Worm (Caenorhabditis elegans) whole organism, young adult: ENCODE measurements around the gene uba-1.

Experiments used
- B0261.1 ChIP-seq: sonication (generic microtip); optimal IDR thresholded peaks from 2 replicates; lab custom pipeline; 2016; ENCODE audit warnings: mild to moderate bottlenecking, missing genetic modification characterization, moderate library complexity, missing compliant biosample characterization
- F23B12.7 ChIP-seq: sonication (generic microtip); optimal IDR thresholded peaks from 2 replicates; lab custom pipeline; 2017; ENCODE audit warnings: missing genetic modification characterization, mild to moderate bottlenecking, missing compliant biosample characterization, antibody characterized with exemption, moderate library complexity; ENCODE audit not compliant: insufficient read depth
- F55B11.4 ChIP-seq: sonication (generic microtip); optimal IDR thresholded peaks from 2 replicates; lab custom pipeline; 2016; ENCODE audit warnings: missing compliant biosample characterization, missing genetic modification characterization, borderline replicate concordance; ENCODE audit not compliant: insufficient read depth
- K12H6.12 ChIP-seq: fragments of 200-800 bp; sonication (Bioruptor generic); optimal IDR thresholded peaks from 2 replicates; lab custom pipeline; 2018; ENCODE audit warnings: mild to moderate bottlenecking, missing genetic modification characterization, missing compliant biosample characterization
- T26A5.8 ChIP-seq: sonication (generic microtip); optimal IDR thresholded peaks from 2 replicates; lab custom pipeline; 2016; ENCODE audit warnings: missing genetic modification characterization, missing compliant biosample characterization
- Y53F4B.3 ChIP-seq: fragments of 200-800 bp; sonication (Bioruptor generic); IDR thresholded peaks from 2 replicates; pipeline ENCODE4 v1.3.6; 2022; ENCODE audit warnings: missing genetic modification reagents, missing genetic modification characterization, missing compliant biosample characterization
- ama-1 ChIP-seq, 3 experiments: fragments of 150-350 bp in 1 of 3; sonication (generic microtip) in 2 of 3; optimal IDR thresholded peaks; 2 replicates each; lab custom pipeline; 2014 to 2018; ENCODE audit warnings: missing biosample characterization in 2 of 3, missing genetic modification characterization in 2 of 3, missing genetic modification reagents in 2 of 3
- atf-7 ChIP-seq: sonication (generic microtip); optimal IDR thresholded peaks from 2 replicates; lab custom pipeline; 2017; ENCODE audit warnings: mild to moderate bottlenecking, missing genetic modification characterization, missing compliant biosample characterization
- bed-1 ChIP-seq: fragments of 200-800 bp; sonication (Bioruptor generic); IDR thresholded peaks from 2 replicates; pipeline ENCODE4 v1.3.6; 2022; ENCODE audit warnings: missing genetic modification reagents, missing genetic modification characterization, missing compliant biosample characterization
- bed-2 ChIP-seq: fragments of 200-800 bp; sonication (Bioruptor generic); IDR thresholded peaks from 2 replicates; pipeline ENCODE4 v1.3.6; 2022; ENCODE audit warnings: missing genetic modification reagents, missing genetic modification characterization, missing compliant biosample characterization
- cebp-1 ChIP-seq, 2 experiments: fragments of 200-800 bp in 1 of 2; sonication (Bioruptor generic) in 1 of 2; sonication (generic microtip) in 1 of 2; IDR thresholded peaks in 1 of 2; optimal IDR thresholded peaks in 1 of 2; 2 replicates each; pipeline versions ENCODE4 v1.3.6 to Lab custom; 2017 to 2022; ENCODE audit warnings: missing compliant biosample characterization in 2 of 2, missing genetic modification characterization in 2 of 2, mild to moderate bottlenecking in 1 of 2, missing genetic modification reagents in 1 of 2, moderate library complexity in 1 of 2
- ceh-100 ChIP-seq: fragments of 200-800 bp; sonication (Bioruptor generic); IDR thresholded peaks from 2 replicates; pipeline ENCODE4 v1.3.6; 2022; ENCODE audit warnings: missing genetic modification reagents, missing genetic modification characterization, missing compliant biosample characterization
- ceh-40 ChIP-seq: fragments of 200-800 bp; sonication (Bioruptor generic); IDR thresholded peaks from 2 replicates; pipeline ENCODE4 v1.3.6; 2022; ENCODE audit warnings: missing genetic modification characterization, missing compliant biosample characterization
- ceh-79 ChIP-seq: sonication (generic microtip); optimal IDR thresholded peaks from 2 replicates; lab custom pipeline; 2017; ENCODE audit warnings: mild to moderate bottlenecking, missing genetic modification characterization, missing compliant biosample characterization
- chd-7 ChIP-seq: sonication (generic microtip); optimal IDR thresholded peaks from 2 replicates; lab custom pipeline; 2016; ENCODE audit warnings: mild to moderate bottlenecking, missing genetic modification characterization, moderate library complexity, missing compliant biosample characterization
- dpff-1 ChIP-seq: sonication (generic microtip); optimal IDR thresholded peaks from 2 replicates; lab custom pipeline; 2017; ENCODE audit warnings: mild to moderate bottlenecking, missing genetic modification characterization, missing compliant biosample characterization
- efl-1 ChIP-seq: fragments of 150-350 bp; optimal IDR thresholded peaks from 2 replicates; lab custom pipeline; 2014; ENCODE audit warnings: missing biosample characterization, missing genetic modification reagents, missing genetic modification characterization
- egrh-3 ChIP-seq: fragments of 200-800 bp; sonication (Bioruptor generic); IDR thresholded peaks from 2 replicates; pipeline ENCODE4 v1.3.6; 2022; ENCODE audit warnings: missing genetic modification reagents, missing genetic modification characterization, missing compliant biosample characterization
- fkh-3 ChIP-seq: sonication (generic microtip); optimal IDR thresholded peaks from 2 replicates; lab custom pipeline; 2016; ENCODE audit warnings: mild to moderate bottlenecking, missing genetic modification characterization, missing compliant biosample characterization
- hmg-20 ChIP-seq: fragments of 200-800 bp; sonication (Bioruptor generic); IDR thresholded peaks from 2 replicates; pipeline ENCODE4 v1.3.6; 2022; ENCODE audit warnings: missing genetic modification reagents, missing genetic modification characterization, missing compliant biosample characterization
- let-526 ChIP-seq: fragments of 200-800 bp; sonication (Bioruptor generic); IDR thresholded peaks from 2 replicates; pipeline ENCODE4 v1.3.6; 2022; ENCODE audit warnings: missing genetic modification reagents, missing genetic modification characterization, missing compliant biosample characterization
- lin-26 ChIP-seq: fragments of 200-800 bp; sonication (Bioruptor generic); IDR thresholded peaks from 2 replicates; pipeline ENCODE4 v1.3.6; 2022; ENCODE audit warnings: missing genetic modification reagents, missing genetic modification characterization, missing compliant biosample characterization
- lin-35 ChIP-seq, 3 experiments: fragments of 150-350 bp in 2 of 3; sonication (generic microtip) in 1 of 3; optimal IDR thresholded peaks; 2 replicates each; lab custom pipeline; 2014 to 2018; ENCODE audit warnings: missing biosample characterization in 3 of 3, missing genetic modification characterization in 3 of 3, missing genetic modification reagents in 3 of 3
- lin-40 ChIP-seq: sonication (generic microtip); optimal IDR thresholded peaks from 2 replicates; lab custom pipeline; 2016; ENCODE audit warnings: missing genetic modification characterization, mild to moderate bottlenecking, missing compliant biosample characterization, missing genotype, missing genetic modification reagents
- lir-1 ChIP-seq: fragments of 200-800 bp; sonication (Bioruptor generic); conservative IDR thresholded peaks from 2 replicates; pipeline ENCODE4 v1.3.6; 2022; ENCODE audit warnings: missing genetic modification reagents, missing genetic modification characterization, missing compliant biosample characterization
- lsl-1 ChIP-seq: fragments of 200-800 bp; sonication (Bioruptor generic); optimal IDR thresholded peaks from 2 replicates; lab custom pipeline; 2018; ENCODE audit warnings: mild to moderate bottlenecking, missing genetic modification characterization, moderate library complexity, missing compliant biosample characterization
- madf-3 ChIP-seq: fragments of 200-800 bp; sonication (Bioruptor generic); IDR thresholded peaks from 2 replicates; pipeline ENCODE4 v1.3.6; 2022; ENCODE audit warnings: missing genetic modification reagents, missing genetic modification characterization, missing compliant biosample characterization
- madf-8 ChIP-seq: fragments of 200-800 bp; sonication (Bioruptor generic); conservative IDR thresholded peaks from 2 replicates; pipeline ENCODE4 v1.3.6; 2022; ENCODE audit warnings: missing genetic modification reagents, missing genetic modification characterization, missing compliant biosample characterization
- nhr-179 ChIP-seq: sonication (generic microtip); optimal IDR thresholded peaks from 2 replicates; lab custom pipeline; 2016; ENCODE audit warnings: mild to moderate bottlenecking, missing genetic modification characterization, missing compliant biosample characterization
- pbrm-1 ChIP-seq: fragments of 200-800 bp; sonication (Bioruptor generic); IDR thresholded peaks from 2 replicates; pipeline ENCODE4 v1.3.6; 2022; ENCODE audit warnings: missing genetic modification reagents, missing genetic modification characterization, missing compliant biosample characterization
- rcor-1 ChIP-seq: fragments of 200-800 bp; sonication (Bioruptor generic); IDR thresholded peaks from 2 replicates; pipeline ENCODE4 v1.3.6; 2022; ENCODE audit warnings: missing genetic modification reagents, missing genetic modification characterization, missing compliant biosample characterization
- snpc-1.1 ChIP-seq: sonication (generic microtip); optimal IDR thresholded peaks from 2 replicates; lab custom pipeline; 2017; ENCODE audit warnings: missing genetic modification characterization, mild to moderate bottlenecking, missing compliant biosample characterization, antibody characterized with exemption, moderate library complexity, missing genotype, missing genetic modification reagents; ENCODE audit not compliant: insufficient read depth
- sptf-2 ChIP-seq: fragments of 200-800 bp; sonication (Bioruptor generic); optimal IDR thresholded peaks from 2 replicates; lab custom pipeline; 2018; ENCODE audit warnings: mild to moderate bottlenecking, missing genetic modification characterization, missing compliant biosample characterization
- tbp1 ChIP-seq: fragments of 200-800 bp; sonication (Bioruptor generic); optimal IDR thresholded peaks from 2 replicates; lab custom pipeline; 2018; ENCODE audit warnings: mild to moderate bottlenecking, missing genetic modification characterization, missing compliant biosample characterization
- unc-62 ChIP-seq: fragments of 150-350 bp; optimal IDR thresholded peaks from 2 replicates; lab custom pipeline; 2014; ENCODE audit warnings: missing biosample characterization, missing genetic modification reagents, missing genetic modification characterization
- ztf-25 ChIP-seq: fragments of 200-800 bp; sonication (Bioruptor generic); IDR thresholded peaks from 2 replicates; pipeline ENCODE4 v1.3.6; 2022; ENCODE audit warnings: missing genetic modification reagents, missing genetic modification characterization, missing compliant biosample characterization
- ztf-28 ChIP-seq: fragments of 200-800 bp; sonication (Bioruptor generic); IDR thresholded peaks from 2 replicates; pipeline ENCODE4 v1.3.6; 2022; ENCODE audit warnings: missing genetic modification reagents, missing genetic modification characterization, missing compliant biosample characterization
- ztf-3 ChIP-seq: fragments of 200-800 bp; sonication (Bioruptor generic); optimal IDR thresholded peaks from 2 replicates; lab custom pipeline; 2018; ENCODE audit warnings: mild to moderate bottlenecking, missing genetic modification characterization, missing compliant biosample characterization

Gene uba-1

ce11 chrIV:10022991-10023390 lies 28.2 kb upstream of the uba-1 start, which contains the start of gene F44D12.8:
F44D12.8 (plus strand) TSS chrIV:10023291.
- no peak for TF ChIP-seq lir-1 (GFP tag; lab: Robert Waterston, UW)
- TF ChIP-seq Y53F4B.3 (GFP tag; lab: Robert Waterston, UW): no peak
- no peak for TF ChIP-seq madf-3 (GFP tag; lab: Robert Waterston, UW)
- TF ChIP-seq cebp-1 (GFP tag; IDR thresholded peaks at IDR 0.05; lab: Robert Waterston, UW): no peak
- TF ChIP-seq cebp-1 (tag; optimal IDR thresholded peaks at IDR 0.05; lab: Kevin White, UChicago): no peak
- no peak for TF ChIP-seq bed-1 (GFP tag; lab: Robert Waterston, UW)
- no peak for TF ChIP-seq F55B11.4 (tag; lab: Kevin White, UChicago)
- TF ChIP-seq ztf-25 (GFP tag; lab: Robert Waterston, UW): no peak
- no peak for TF ChIP-seq tbp1 (GFP tag; lab: Kevin White, UChicago)
- no peak for TF ChIP-seq pbrm-1
- TF ChIP-seq ceh-79: no peak
- TF ChIP-seq lin-40 (tag; lab: Kevin White, UChicago): no peak
- no peak for TF ChIP-seq nhr-179 (tag; lab: Kevin White, UChicago)
- TF ChIP-seq ztf-3 (GFP tag; lab: Kevin White, UChicago): no peak
- TF ChIP-seq egrh-3: no peak
- no peak for TF ChIP-seq T26A5.8 (tag; lab: Kevin White, UChicago)
- TF ChIP-seq sptf-2 (GFP tag; lab: Kevin White, UChicago): no peak
- TF ChIP-seq madf-8 (GFP tag; lab: Robert Waterston, UW): no peak

DNA sequence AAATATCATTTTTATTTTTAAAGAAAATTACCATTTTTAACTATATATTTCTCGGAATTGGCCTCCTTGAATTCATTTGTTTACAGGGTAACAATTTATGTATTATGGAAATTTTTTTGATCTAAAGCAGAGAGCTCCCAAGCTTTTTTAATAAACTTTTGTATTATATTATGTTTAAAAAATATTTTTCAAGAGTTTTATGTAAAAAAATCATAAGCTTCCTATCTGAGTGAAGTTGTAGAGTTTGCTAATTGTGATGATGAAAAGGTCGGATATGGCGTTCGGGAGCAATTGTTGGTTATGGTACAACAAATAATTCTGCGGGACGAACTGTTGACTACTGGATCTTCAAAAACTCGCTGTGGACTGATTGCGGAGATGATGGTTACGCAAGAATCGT lies 26.5 kb upstream of the uba-1 start, which contains the start of gene F44D12.19:
Gene F44D12.19 (plus strand): TSS at position 301 of the 400 bp plus-strand sequence.
- TF ChIP-seq lin-35 (GFP tag; optimal IDR thresholded peaks at IDR 0.05; lab: Kevin White, UChicago): no peak
- TF ChIP-seq K12H6.12: no peak
- no peak for TF ChIP-seq B0261.1 (tag; lab: Kevin White, UChicago)
- TF ChIP-seq F23B12.7 (tag; lab: Kevin White, UChicago): no peak
- TF ChIP-seq rcor-1 (GFP tag; lab: Robert Waterston, UW): no peak
- TF ChIP-seq ceh-100 (GFP tag; lab: Robert Waterston, UW): no peak
- TF ChIP-seq let-526 (GFP tag; lab: Robert Waterston, UW): no peak
- TF ChIP-seq dpff-1 (tag; lab: Kevin White, UChicago): no peak
- TF ChIP-seq ama-1 (optimal IDR thresholded peaks at IDR 0.05; lab: Kevin White, UChicago): no peak
- TF ChIP-seq ama-1 (GFP tag; optimal IDR thresholded peaks at IDR 0.05; lab: Kevin White, UChicago): no peak
- TF ChIP-seq chd-7 (tag; lab: Kevin White, UChicago): no peak
- TF ChIP-seq snpc-1.1 (tag; lab: Kevin White, UChicago): no peak
- TF ChIP-seq ztf-25 (GFP tag; lab: Robert Waterston, UW): no peak
- TF ChIP-seq cebp-1 (GFP tag; IDR thresholded peaks at IDR 0.05; lab: Robert Waterston, UW): no peak
- no peak for TF ChIP-seq cebp-1 (tag; optimal IDR thresholded peaks at IDR 0.05; lab: Kevin White, UChicago)
- TF ChIP-seq bed-2: no peak
- no peak for TF ChIP-seq egrh-3
- no peak for TF ChIP-seq efl-1 (GFP tag; lab: Kevin White, UChicago)
- TF ChIP-seq lin-26: no peak
- TF ChIP-seq lsl-1 (GFP tag; lab: Kevin White, UChicago): no peak
- no peak for TF ChIP-seq F55B11.4 (tag; lab: Kevin White, UChicago)
- TF ChIP-seq ceh-40: no peak

DNA sequence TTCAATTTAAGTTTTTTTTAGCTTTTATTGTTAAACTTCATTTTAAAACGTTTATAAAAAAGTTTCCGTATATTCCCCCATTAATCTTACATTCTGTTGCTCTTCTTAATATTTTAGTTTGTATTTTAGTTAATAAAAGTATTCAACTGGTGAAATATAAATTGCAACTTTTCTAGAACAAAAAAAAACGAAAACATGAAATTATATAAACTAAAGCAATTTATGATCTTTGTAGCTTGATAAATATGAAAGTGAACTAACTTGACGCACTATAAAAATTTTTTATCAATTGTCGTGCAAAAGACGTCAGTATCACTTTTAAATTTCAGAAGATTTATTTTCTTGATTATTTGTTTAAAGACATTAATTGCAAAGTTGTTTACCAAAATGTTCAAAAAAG lies 22.9 kb upstream of the uba-1 start, which contains the start of gene F44D12.2:
Gene F44D12.2 (minus strand): TSS at position 101 of the 400 bp plus-strand sequence.
- TF ChIP-seq hmg-20 (GFP tag; lab: Robert Waterston, UW) (no peak), F23B12.7 (tag; lab: Kevin White, UChicago) (no peak), unc-62 (GFP tag; lab: Kevin White, UChicago) (no peak), ztf-28 (GFP tag; lab: Robert Waterston, UW) (no peak), fkh-3 (no peak), atf-7 (tag; lab: Kevin White, UChicago) (no peak)
